Fruit fly (Drosophila melanogaster): Measurements from ENCODE around the gene Non2.

Non2 gene

DNA sequence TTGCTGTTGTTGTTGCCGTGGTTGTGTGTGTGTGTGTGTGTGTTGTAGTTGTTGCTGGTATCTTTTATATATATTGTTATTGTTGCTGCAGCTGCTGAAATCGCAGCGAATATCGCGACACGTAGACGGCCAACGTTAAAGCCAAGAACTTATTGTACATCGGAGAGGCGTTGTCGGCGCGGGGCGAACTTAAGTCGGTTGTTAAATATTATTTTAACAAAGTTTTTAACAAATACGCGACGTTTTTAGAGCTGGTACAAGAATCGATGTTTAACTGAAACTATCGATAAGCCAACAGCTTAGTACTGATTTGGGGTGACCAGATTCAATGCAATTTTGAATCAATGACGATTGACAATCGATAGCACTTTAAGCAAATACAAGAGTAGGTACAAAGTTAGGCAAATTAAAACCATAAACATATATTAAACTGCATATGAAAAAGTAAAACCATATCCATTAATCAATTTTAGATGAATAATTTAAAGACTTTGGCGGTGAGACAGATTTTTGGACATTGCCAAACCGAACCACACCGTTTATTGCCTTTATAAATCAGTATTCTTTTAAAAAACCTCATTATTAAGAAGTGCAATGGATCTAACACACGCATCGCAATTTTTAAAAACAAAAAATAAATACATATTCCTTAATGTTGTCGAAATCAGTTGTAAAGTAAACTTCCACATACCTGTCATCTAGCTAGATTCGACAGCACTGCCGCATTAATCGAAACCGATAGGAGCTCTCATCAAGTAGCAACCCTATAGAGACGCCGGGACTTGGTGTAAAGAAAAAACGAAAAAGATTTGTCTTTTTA is at the start of gene Non2, which contains the start of gene Mrtf (continued):
- peak; percentile 13 for TF ChIP-seq repo (GFP tag; optimal IDR thresholded peaks at IDR 0.05)
- TF ChIP-seq CG1024 (GFP tag; IDR thresholded peaks at IDR 0.05) = no peak
- peak; percentile 37; the same call in 1 of the 2 replicates for TF ChIP-seq Xrp1 (GFP tag; IDR thresholded peaks at IDR 0.05)
- peak; percentile 56 for TF ChIP-seq Ada2b (GFP tag; IDR thresholded peaks at IDR 0.05)
- peak; percentile 30 for TF ChIP-seq CG3407 (GFP tag; optimal IDR thresholded peaks at IDR 0.05)
- peak; percentile 19 for TF ChIP-seq gfzf (GFP tag; optimal IDR thresholded peaks at IDR 0.05)
- TF ChIP-seq CG9727 (GFP tag; optimal IDR thresholded peaks at IDR 0.05) = peak; percentile 65
- TF ChIP-seq Side (GFP tag; optimal IDR thresholded peaks at IDR 0.05) = peak; percentile 30
- TF ChIP-seq HLH3B (GFP tag; IDR thresholded peaks at IDR 0.05) = peak; percentile 40; the same call in 1 of the 2 replicates
- peak; percentile 47 for TF ChIP-seq CG7786 (GFP tag; optimal IDR thresholded peaks at IDR 0.05)
- TF ChIP-seq ase (GFP tag; IDR thresholded peaks at IDR 0.05) = no peak
- TF ChIP-seq rib (GFP tag; IDR thresholded peaks at IDR 0.05) = no peak
- peak; percentile 15 for TF ChIP-seq HHEX (GFP tag; optimal IDR thresholded peaks at IDR 0.05)
- peak; percentile 17 for TF ChIP-seq Oli (tag; optimal IDR thresholded peaks at IDR 0.05)
- TF ChIP-seq H15 (GFP tag; IDR thresholded peaks at IDR 0.05) = peak; percentile 52; the same call in 1 of the 3 replicates
- TF ChIP-seq hbn (GFP tag; IDR thresholded peaks at IDR 0.05; ENCODE audit: partially characterized antibody) = peak; percentile 69
- peak; percentile 85 for TF ChIP-seq ato (GFP tag; IDR thresholded peaks at IDR 0.05; ENCODE audit: partially characterized antibody)
- peak; percentile 90 for TF ChIP-seq Med (GFP tag)
- TF ChIP-seq Fer1 (GFP tag; optimal IDR thresholded peaks at IDR 0.05) = peak; percentile 26
- TF ChIP-seq CoRest (tag; optimal IDR thresholded peaks at IDR 0.05) = peak; percentile 76
- TF ChIP-seq sc (optimal IDR thresholded peaks at IDR 0.05) = no peak
- TF ChIP-seq sc (GFP tag; optimal IDR thresholded peaks at IDR 0.05) = no peak
- TF ChIP-seq slp2 (GFP tag; optimal IDR thresholded peaks at IDR 0.05) = peak; percentile 38
- peak; percentile 48 for TF ChIP-seq Mad (GFP tag; optimal IDR thresholded peaks at IDR 0.05)
- TF ChIP-seq ara (GFP tag; IDR thresholded peaks at IDR 0.05) = peak; percentile 36; the same call in 1 of the 2 replicates
- peak; percentile 82 for TF ChIP-seq zfh2 (GFP tag; optimal IDR thresholded peaks at IDR 0.05)
- no peak for TF ChIP-seq CG3838 (GFP tag; optimal IDR thresholded peaks at IDR 0.05)
- TF ChIP-seq sima (GFP tag; optimal IDR thresholded peaks at IDR 0.05) = peak; percentile 4
- no peak for TF ChIP-seq YL-1 (GFP tag; optimal IDR thresholded peaks at IDR 0.05)
- TF ChIP-seq dati (GFP tag; IDR thresholded peaks at IDR 0.05) = no peak
- TF ChIP-seq CG9932 (GFP tag; IDR thresholded peaks at IDR 0.05) = peak; percentile 77
- TF ChIP-seq Scr (GFP tag; IDR thresholded peaks at IDR 0.05; ENCODE audit: partially characterized antibody) = peak; percentile 84
- TF ChIP-seq pnt (GFP tag; optimal IDR thresholded peaks at IDR 0.05) = peak; percentile 55
- no peak for TF ChIP-seq CG11398 (GFP tag; optimal IDR thresholded peaks at IDR 0.05)
- peak; percentile 72 for TF ChIP-seq CG8924 (tag; optimal IDR thresholded peaks at IDR 0.05)
- peak; percentile 59 for TF ChIP-seq CG17359 (tag; optimal IDR thresholded peaks at IDR 0.05)
- TF ChIP-seq CG15601 (tag; optimal IDR thresholded peaks at IDR 0.05) = peak; percentile 32
- no peak for TF ChIP-seq CkIIα-i1 (GFP tag; IDR thresholded peaks at IDR 0.05)
- TF ChIP-seq ac (GFP tag; optimal IDR thresholded peaks at IDR 0.05) = no peak
- peak; percentile 2 for TF ChIP-seq Bdp1 (GFP tag; optimal IDR thresholded peaks at IDR 0.05)
- TF ChIP-seq vfl (GFP tag; optimal IDR thresholded peaks at IDR 0.05) = peak; percentile 63
- peak; percentile 47 for TF ChIP-seq CG18764 (GFP tag; optimal IDR thresholded peaks at IDR 0.05)
- no peak for TF ChIP-seq bowl (GFP tag; IDR thresholded peaks at IDR 0.05)
- no peak for TF ChIP-seq cas (GFP tag; IDR thresholded peaks at IDR 0.05)
- no peak for TF ChIP-seq sr (GFP tag; IDR thresholded peaks at IDR 0.05)
- peak; percentile 41 for TF ChIP-seq Sox102F (GFP tag; optimal IDR thresholded peaks at IDR 0.05)
- TF ChIP-seq luna (GFP tag; optimal IDR thresholded peaks at IDR 0.05) = no peak
- peak; percentile 49 for TF ChIP-seq Fer3 (tag; optimal IDR thresholded peaks at IDR 0.05)
- peak; percentile 48 for TF ChIP-seq CG13624 (GFP tag; optimal IDR thresholded peaks at IDR 0.05)
- TF ChIP-seq CG18599 (GFP tag; optimal IDR thresholded peaks at IDR 0.05) = peak; percentile 62

Data from whole organism, embryonic.